Fruit fly (Drosophila melanogaster) whole organism, wandering third instar larva: ENCODE results near the gene M6.

Source experiments
- CrebA ChIP-seq: fragments of 200-800 bp; sonication (Bioruptor generic); optimal IDR thresholded peaks from 2 replicates; lab custom pipeline; 2016; ENCODE audit warnings: missing biosample characterization, mild to moderate bottlenecking, missing genetic modification characterization, borderline replicate concordance
- Dfd ChIP-seq: fragments of >200 bp; optimal IDR thresholded peaks from 2 replicates; lab custom pipeline; 2017; ENCODE audit warnings: missing biosample characterization, missing genetic modification characterization
- Dif ChIP-seq: fragments of 200-275, 200-300 bp; sonication (Bioruptor generic); optimal IDR thresholded peaks from 2 replicates; lab custom pipeline; 2018; ENCODE audit warnings: missing biosample characterization, missing genetic modification characterization; ENCODE audit not compliant: partially characterized antibody
- GATAd ChIP-seq: sonication (Bioruptor generic); optimal IDR thresholded peaks from 2 replicates; lab custom pipeline; 2016; ENCODE audit warnings: missing biosample characterization, missing genetic modification characterization
- Myc ChIP-seq: fragments of >200 bp; optimal IDR thresholded peaks from 2 replicates; lab custom pipeline; 2017
- Vsx2 ChIP-seq: fragments of 200-300, 225-300 bp; sonication (Bioruptor generic); optimal IDR thresholded peaks from 2 replicates; lab custom pipeline; 2018; ENCODE audit warnings: missing biosample characterization, missing genetic modification characterization; ENCODE audit not compliant: partially characterized antibody
- br ChIP-seq: fragments of 200-800 bp; sonication (Bioruptor generic); optimal IDR thresholded peaks from 2 replicates; lab custom pipeline; 2016; ENCODE audit warnings: missing biosample characterization, missing genetic modification characterization
- lola ChIP-seq: fragments of >200 bp; optimal IDR thresholded peaks from 2 replicates; lab custom pipeline; 2017; ENCODE audit warnings: missing biosample characterization, missing genetic modification characterization
- psq ChIP-seq: fragments of 200-800 bp; sonication (Bioruptor generic); optimal IDR thresholded peaks from 3 replicates; lab custom pipeline; 2017; ENCODE audit warnings: missing biosample characterization, mild to moderate bottlenecking, missing genetic modification characterization, moderate library complexity
- sv ChIP-seq: fragments of 200-800 bp; sonication (Bioruptor generic); optimal IDR thresholded peaks from 3 replicates; lab custom pipeline; 2016; ENCODE audit warnings: missing biosample characterization, missing genetic modification characterization
- usp ChIP-seq: fragments of >200 bp; optimal IDR thresholded peaks from 2 replicates; lab custom pipeline; 2017; ENCODE audit warnings: missing biosample characterization, missing genetic modification characterization

dm6 chr3L:21460149-21460873, 47.3 kb upstream of the M6 start:
- TF ChIP-seq lola, result no peak
- TF ChIP-seq psq, result no peak
- TF ChIP-seq Dif, result peak; percentile 6
- TF ChIP-seq CrebA (GFP tag; lab: Kevin White, UChicago), result no peak
- peak; percentile 50 for TF ChIP-seq Vsx2
- TF ChIP-seq sv (GFP tag; lab: Kevin White, UChicago), result no peak
- no peak for TF ChIP-seq Dfd
- no peak for TF ChIP-seq Myc (lab: Kevin White, UChicago)
- no peak for TF ChIP-seq br (GFP tag; lab: Kevin White, UChicago)
- TF ChIP-seq GATAd (GFP tag; lab: Kevin White, UChicago), result no peak
- TF ChIP-seq usp, result no peak
